Worm (Caenorhabditis elegans): ENCODE results near the gene C46A5.1.

The C46A5.1 gene

DNA sequence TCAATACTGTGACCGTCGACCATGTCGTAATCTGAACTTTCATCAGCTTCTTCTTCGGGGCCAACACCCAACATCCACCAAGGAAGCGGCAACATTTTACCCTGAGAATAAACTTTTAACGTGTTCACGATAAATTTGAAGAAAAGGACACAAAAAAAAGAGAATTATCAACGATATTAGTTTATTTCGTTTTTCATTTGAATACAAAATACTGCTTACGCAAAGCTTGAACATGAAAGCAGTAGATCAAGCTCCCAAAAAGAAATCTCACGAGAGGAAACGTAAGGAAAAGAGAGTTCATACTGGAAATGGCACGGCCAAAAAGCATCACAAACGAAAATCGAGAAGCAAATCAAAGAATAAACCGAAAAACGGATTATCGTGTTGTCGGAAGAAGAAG lies at the start of gene C46A5.1, which contains the start of gene C46A5.6:
C46A5.1 (plus strand) TSS at position 184 of the 400 bp plus-strand sequence.
C46A5.6 (minus strand) TSS at position 101 of the 400 bp plus-strand sequence.
- TF ChIP-seq nfya-1 (tag; optimal IDR thresholded peaks at IDR 0.05; ENCODE audit: insufficient read depth) (no peak), fos-1 (tag; optimal IDR thresholded peaks at IDR 0.05) (no peak), nhr-12 (tag; optimal IDR thresholded peaks at IDR 0.05) (no peak), elt-3 (tag; optimal IDR thresholded peaks at IDR 0.05) (no peak), egl-5 (tag; optimal IDR thresholded peaks at IDR 0.05) (no peak), nhr-23 (tag; optimal IDR thresholded peaks at IDR 0.05) (no peak), nhr-28 (tag; optimal IDR thresholded peaks at IDR 0.05) (no peak), egl-27 (tag; optimal IDR thresholded peaks at IDR 0.05) (no peak), zag-1 (tag; optimal IDR thresholded peaks at IDR 0.05) (no peak), pha-4 (tag; optimal IDR thresholded peaks at IDR 0.05) (no peak), lsy-12 (tag; optimal IDR thresholded peaks at IDR 0.05) (no peak), ceh-82 (tag; optimal IDR thresholded peaks at IDR 0.05) (no peak), snpc-4 (tag; optimal IDR thresholded peaks at IDR 0.05) (no peak), ama-1 (optimal IDR thresholded peaks at IDR 0.05) (no peak), ztf-4 (tag; optimal IDR thresholded peaks at IDR 0.05) (no peak), tbx-2 (tag; optimal IDR thresholded peaks at IDR 0.05) (no peak), ztf-11 (tag; optimal IDR thresholded peaks at IDR 0.05) (no peak), elt-1 (tag; optimal IDR thresholded peaks at IDR 0.05) (no peak), aly-2 (tag; optimal IDR thresholded peaks at IDR 0.05) (no peak), unc-39 (tag; optimal IDR thresholded peaks at IDR 0.05) (no peak)

DNA sequence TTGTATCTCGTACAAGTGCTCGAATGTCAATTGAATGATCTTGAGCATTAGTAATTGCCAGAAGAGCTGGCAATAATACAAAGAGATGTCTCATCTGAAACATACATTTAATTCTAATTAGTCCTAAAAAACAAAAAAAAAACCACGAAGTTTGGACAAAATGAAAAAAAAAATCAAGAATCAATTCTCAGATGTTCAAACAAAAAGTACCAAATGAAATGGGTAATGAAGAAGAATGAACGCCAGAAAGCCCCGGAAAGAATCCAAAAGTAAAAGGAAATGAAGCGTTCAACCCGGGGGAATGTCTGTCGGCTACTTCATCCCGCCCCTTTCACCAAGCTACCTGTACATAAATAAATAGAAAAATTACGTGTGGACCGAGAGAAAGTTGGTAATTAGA lies 45.8 kb upstream of the C46A5.1 start, which contains the start of gene F33D4.6:
F33D4.6 (minus strand) TSS at position 101 of the 400 bp plus-strand sequence.
- no peak for TF ChIP-seq lin-39 (tag; optimal IDR thresholded peaks at IDR 0.05)
- TF ChIP-seq sea-2 (GFP tag; optimal IDR thresholded peaks at IDR 0.05) = no peak
- no peak for TF ChIP-seq mml-1 (tag; optimal IDR thresholded peaks at IDR 0.05)
- TF ChIP-seq egl-5 (tag; optimal IDR thresholded peaks at IDR 0.05) = no peak
- TF ChIP-seq ceh-82 (tag; optimal IDR thresholded peaks at IDR 0.05) = no peak
- no peak for TF ChIP-seq daf-12 (tag; optimal IDR thresholded peaks at IDR 0.05)
- no peak for TF ChIP-seq ceh-16 (tag; optimal IDR thresholded peaks at IDR 0.05)
- TF ChIP-seq nhr-12 (tag; optimal IDR thresholded peaks at IDR 0.05) = no peak
- no peak for TF ChIP-seq pha-4 (tag; optimal IDR thresholded peaks at IDR 0.05)
- no peak for TF ChIP-seq hmg-11 (tag; optimal IDR thresholded peaks at IDR 0.05)
- TF ChIP-seq unc-39 (tag; optimal IDR thresholded peaks at IDR 0.05) = no peak
- no peak for TF ChIP-seq lin-15B (tag; optimal IDR thresholded peaks at IDR 0.05)
- no peak for TF ChIP-seq ztf-11 (tag; optimal IDR thresholded peaks at IDR 0.05)
- no peak for TF ChIP-seq fos-1 (tag; optimal IDR thresholded peaks at IDR 0.05)
- TF ChIP-seq tbx-2 (tag; optimal IDR thresholded peaks at IDR 0.05) = no peak
- TF ChIP-seq ZK546.5 (tag; optimal IDR thresholded peaks at IDR 0.05) = no peak
- TF ChIP-seq nhr-23 (tag; optimal IDR thresholded peaks at IDR 0.05) = no peak

ce11 chrIV:7722806-7723205 lies 40.9 kb upstream of the C46A5.1 start, which contains the start of gene C50F7.6:
Gene C50F7.6, minus strand, starts transcription at chrIV:7723199.
- TF ChIP-seq nhr-23 (tag; optimal IDR thresholded peaks at IDR 0.05) = no peak
- peak; percentile 53 for TF ChIP-seq egl-5 (tag; optimal IDR thresholded peaks at IDR 0.05)

- peak; percentile 76 for TF ChIP-seq egl-5 (tag; optimal IDR thresholded peaks at IDR 0.05)
- no peak for TF ChIP-seq mdl-1 (tag; optimal IDR thresholded peaks at IDR 0.05)
- no peak for TF ChIP-seq ceh-82 (tag; optimal IDR thresholded peaks at IDR 0.05)
Observed at ce11 chrIV:7723555-7723954, 40.2 kb upstream of the C46A5.1 start.

DNA sequence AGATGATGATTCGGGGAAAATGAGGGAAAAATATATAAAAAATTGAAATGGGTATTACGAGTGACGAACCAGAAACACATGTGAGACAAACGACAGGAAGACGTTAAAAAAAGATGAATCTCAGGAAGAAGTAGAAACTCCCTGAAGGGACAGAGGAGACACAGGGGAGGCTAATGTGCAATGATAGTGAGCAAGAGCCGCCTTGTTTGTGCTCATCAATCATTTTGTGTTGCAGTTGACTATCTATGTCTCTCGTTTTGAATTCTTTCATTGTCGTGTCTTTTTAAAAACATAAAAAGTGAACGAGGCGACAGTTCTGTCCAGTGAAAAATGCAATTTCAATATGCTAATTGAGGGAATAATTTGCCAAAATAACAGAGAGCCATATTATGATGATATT lies 38.8 kb upstream of the C46A5.1 start:
- TF ChIP-seq lin-39 (tag; optimal IDR thresholded peaks at IDR 0.05) (peak; percentile 73), mml-1 (tag; optimal IDR thresholded peaks at IDR 0.05) (no peak)

ce11 chrIV:7726325-7726724 lies 37.4 kb upstream of the C46A5.1 start, which contains the start of gene C50F7.5:
Gene C50F7.5, plus strand, starts transcription at chrIV:7726719.
- peak; percentile 56 for TF ChIP-seq elt-2 (tag; optimal IDR thresholded peaks at IDR 0.05)
- TF ChIP-seq ama-1 (optimal IDR thresholded peaks at IDR 0.05) = no peak
- TF ChIP-seq ztf-11 (tag; optimal IDR thresholded peaks at IDR 0.05) = no peak
- peak; percentile 8 for TF ChIP-seq pqm-1 (tag; optimal IDR thresholded peaks at IDR 0.05)
